Fruit fly (Drosophila melanogaster) whole organism, embryonic: Measurements from ENCODE around the gene QC.

Experiments
- CG8089 ChIP-seq: fragments of 200-800 bp; sonication (Bioruptor generic); optimal IDR thresholded peaks from 3 replicates; lab custom pipeline; 2016; ENCODE audit warnings: missing biosample characterization, missing genetic modification characterization
- dm ChIP-seq: fragments of 200-800 bp; sonication (Bioruptor generic); optimal IDR thresholded peaks from 3 replicates; lab custom pipeline; 2016; ENCODE audit warnings: missing biosample characterization, missing genetic modification characterization
- peb ChIP-seq: fragments of 200-800 bp; sonication (Bioruptor generic); IDR thresholded peaks from 2 replicates; pipeline ENCODE4 v1.3.6; 2022; ENCODE audit warnings: missing biosample characterization, missing genetic modification characterization

dm6 chr3L:5899305-5899704 is 3.0 kb downstream of the QC start, which contains the start of gene CG32409:
- TF ChIP-seq dm (GFP tag; lab: Kevin White, UChicago) (peak; percentile 99), CG8089 (GFP tag; lab: Kevin White, UChicago) (no peak), peb (GFP tag; lab: Robert Waterston, UW) (no peak)
